Worm (Caenorhabditis elegans) whole organism, L2 larva: ENCODE results near the gene cutl-29.

ENCODE experiments used
- aly-2 ChIP-seq: fragments of 150-350 bp; optimal IDR thresholded peaks from 2 replicates; lab custom pipeline; 2014; ENCODE audit warnings: missing biosample characterization, missing genetic modification characterization
- crh-2 ChIP-seq: sonication (generic microtip); optimal IDR thresholded peaks from 2 replicates; lab custom pipeline; 2017; ENCODE audit warnings: missing biosample characterization, missing genetic modification characterization
- elt-3 ChIP-seq: sonication (generic microtip); optimal IDR thresholded peaks from 2 replicates; lab custom pipeline; 2017; ENCODE audit warnings: missing biosample characterization, missing genetic modification characterization
- lin-39 ChIP-seq: fragments of 150-350 bp; optimal IDR thresholded peaks from 2 replicates; lab custom pipeline; 2014; ENCODE audit warnings: missing biosample characterization, missing genetic modification reagents, missing genetic modification characterization
- nhr-237 ChIP-seq: fragments of 150-350 bp; optimal IDR thresholded peaks from 2 replicates; lab custom pipeline; 2014; ENCODE audit warnings: missing biosample characterization, missing genetic modification characterization
- nhr-25 ChIP-seq: fragments of 150-350 bp; sonication (generic microtip); optimal IDR thresholded peaks from 3 replicates; lab custom pipeline; 2014; ENCODE audit warnings: missing biosample characterization, missing genetic modification characterization
- nhr-77 ChIP-seq: fragments of 150-350 bp; optimal IDR thresholded peaks from 2 replicates; lab custom pipeline; 2014; ENCODE audit warnings: missing biosample characterization, missing genetic modification characterization
- skn-1 ChIP-seq: sonication (generic microtip); optimal IDR thresholded peaks from 2 replicates; lab custom pipeline; 2017; ENCODE audit warnings: missing biosample characterization, missing genetic modification characterization
- snpc-4 ChIP-seq: fragments of 150-350 bp; optimal IDR thresholded peaks from 2 replicates; lab custom pipeline; 2014; ENCODE audit warnings: missing biosample characterization, missing genetic modification characterization
- unc-62 ChIP-seq: fragments of 150-350 bp; optimal IDR thresholded peaks from 2 replicates; lab custom pipeline; 2014; ENCODE audit warnings: missing biosample characterization, missing genetic modification reagents, missing genetic modification characterization
- ztf-4 ChIP-seq: fragments of 150-350 bp; optimal IDR thresholded peaks from 2 replicates; lab custom pipeline; 2014; ENCODE audit warnings: missing biosample characterization, missing genetic modification characterization

ce11 chrX:8229221-8229620, 41.6 kb downstream of the cutl-29 start:
- TF ChIP-seq skn-1 (tag; lab: Kevin White, UChicago) (no peak), snpc-4 (tag; lab: Kevin White, UChicago) (no peak), lin-39 (no peak), elt-3 (tag; lab: Kevin White, UChicago) (no peak), unc-62 (GFP tag; lab: Kevin White, UChicago) (no peak), nhr-77 (tag; lab: Kevin White, UChicago) (no peak), aly-2 (no peak), nhr-237 (tag; lab: Kevin White, UChicago) (no peak), ztf-4 (tag; lab: Kevin White, UChicago) (no peak), crh-2 (no peak), nhr-25 (tag; lab: Kevin White, UChicago) (no peak)
